Worm (Caenorhabditis elegans): ENCODE results near the gene aldo-1.
A peak's percentile ranks its signal among the peaks of the same experiment; 100 is the strongest.

Gene aldo-1

DNA sequence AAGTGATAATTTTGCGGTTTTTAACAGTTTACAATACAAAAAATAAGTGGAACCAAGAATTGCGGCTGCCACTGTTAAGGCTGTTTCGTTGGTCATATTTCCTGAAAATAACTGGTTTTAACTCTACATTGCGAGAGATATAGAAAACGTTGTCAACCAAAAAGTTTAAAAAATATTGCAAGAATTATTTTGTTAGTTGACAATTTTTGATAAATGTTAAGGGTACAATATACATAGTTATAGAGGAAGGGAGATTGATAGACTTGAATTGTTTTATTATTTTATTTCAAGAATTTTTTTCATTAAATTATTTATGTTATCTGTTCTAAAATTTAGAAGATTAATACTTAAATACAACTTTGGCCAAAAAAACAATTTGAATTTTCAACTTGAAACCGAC lies 21.3 kb downstream of the aldo-1 start, which contains the start of gene acs-5:
Gene acs-5 (minus strand): TSS at position 101 of the 400 bp plus-strand sequence.
- no peak for TF ChIP-seq ceh-28 (tag; optimal IDR thresholded peaks at IDR 0.05)

DNA sequence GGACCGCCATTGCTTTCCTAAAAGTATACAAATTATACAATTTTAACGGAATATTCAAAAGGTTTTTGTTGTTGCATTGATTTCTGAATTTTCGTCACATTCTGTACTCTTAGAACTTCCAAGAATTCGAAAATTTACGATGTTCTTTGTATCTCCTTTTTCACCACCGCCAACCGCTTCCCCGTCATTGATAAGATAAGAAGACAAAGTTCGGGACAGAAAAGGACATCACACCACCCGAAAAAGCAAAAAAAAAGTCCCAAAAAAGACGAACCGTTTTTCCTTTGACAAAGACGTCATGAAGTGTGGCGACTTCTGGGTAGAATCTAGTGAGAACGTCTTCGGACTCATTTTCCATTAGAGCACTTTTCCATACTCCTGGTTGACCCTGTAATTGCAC lies 22.3 kb downstream of the aldo-1 start:
- TF ChIP-seq nfya-1 (tag; optimal IDR thresholded peaks at IDR 0.05; ENCODE audit: insufficient read depth) (peak; percentile 1), nhr-77 (tag; optimal IDR thresholded peaks at IDR 0.05) (no peak), elt-2 (tag; optimal IDR thresholded peaks at IDR 0.05) (peak; percentile 81), elt-3 (tag; optimal IDR thresholded peaks at IDR 0.05) (peak in 2 of 3 experiments; percentile 82 to 83), pqm-1 (tag; optimal IDR thresholded peaks at IDR 0.05) (peak; percentile 90)

DNA sequence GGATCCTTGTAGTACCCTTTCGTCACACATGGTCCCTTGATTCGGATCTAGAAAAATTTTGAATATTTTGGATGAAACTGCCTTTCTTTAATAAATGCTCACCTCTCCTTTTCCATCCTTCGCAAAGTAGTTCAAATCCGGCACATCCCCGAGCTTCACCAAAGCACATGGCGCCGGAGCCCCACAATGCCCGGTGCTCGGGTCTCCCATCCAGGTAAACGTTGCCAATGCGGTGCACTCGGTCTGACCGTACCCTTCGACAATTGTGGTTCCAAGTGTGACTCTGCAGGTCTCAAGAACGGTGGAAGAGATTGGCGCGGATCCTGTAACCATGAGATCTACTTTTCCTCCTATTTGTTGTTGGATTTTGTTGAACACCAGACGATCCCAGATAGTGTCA lies 23.9 kb downstream of the aldo-1 start:
- no peak for TF ChIP-seq jun-1 (tag; optimal IDR thresholded peaks at IDR 0.05)
- no peak for TF ChIP-seq sea-2 (GFP tag; optimal IDR thresholded peaks at IDR 0.05)
- TF ChIP-seq fkh-10 (GFP tag; optimal IDR thresholded peaks at IDR 0.05) = no peak
- no peak for TF ChIP-seq ceh-16 (tag; optimal IDR thresholded peaks at IDR 0.05)
- no peak for TF ChIP-seq nhr-67 (tag; optimal IDR thresholded peaks at IDR 0.05)
- TF ChIP-seq eor-1 (tag; optimal IDR thresholded peaks at IDR 0.05) = no peak
- TF ChIP-seq nfya-1 (tag; optimal IDR thresholded peaks at IDR 0.05; ENCODE audit: insufficient read depth) = no peak
- TF ChIP-seq nhr-28 (tag; optimal IDR thresholded peaks at IDR 0.05) = no peak
- TF ChIP-seq tbx-2 (tag; optimal IDR thresholded peaks at IDR 0.05) = no peak
- TF ChIP-seq ceh-82 (tag; optimal IDR thresholded peaks at IDR 0.05) = no peak
- no peak for TF ChIP-seq mdl-1 (tag; optimal IDR thresholded peaks at IDR 0.05)
- no peak for TF ChIP-seq fos-1 (tag; optimal IDR thresholded peaks at IDR 0.05)
- no peak for TF ChIP-seq ztf-4 (tag; optimal IDR thresholded peaks at IDR 0.05)
- TF ChIP-seq elt-3 (tag; optimal IDR thresholded peaks at IDR 0.05) = no peak
- no peak for TF ChIP-seq fkh-2 (tag; optimal IDR thresholded peaks at IDR 0.05)
- no peak for TF ChIP-seq zag-1 (tag; optimal IDR thresholded peaks at IDR 0.05)
- no peak for TF ChIP-seq nhr-76 (tag; optimal IDR thresholded peaks at IDR 0.05)

DNA sequence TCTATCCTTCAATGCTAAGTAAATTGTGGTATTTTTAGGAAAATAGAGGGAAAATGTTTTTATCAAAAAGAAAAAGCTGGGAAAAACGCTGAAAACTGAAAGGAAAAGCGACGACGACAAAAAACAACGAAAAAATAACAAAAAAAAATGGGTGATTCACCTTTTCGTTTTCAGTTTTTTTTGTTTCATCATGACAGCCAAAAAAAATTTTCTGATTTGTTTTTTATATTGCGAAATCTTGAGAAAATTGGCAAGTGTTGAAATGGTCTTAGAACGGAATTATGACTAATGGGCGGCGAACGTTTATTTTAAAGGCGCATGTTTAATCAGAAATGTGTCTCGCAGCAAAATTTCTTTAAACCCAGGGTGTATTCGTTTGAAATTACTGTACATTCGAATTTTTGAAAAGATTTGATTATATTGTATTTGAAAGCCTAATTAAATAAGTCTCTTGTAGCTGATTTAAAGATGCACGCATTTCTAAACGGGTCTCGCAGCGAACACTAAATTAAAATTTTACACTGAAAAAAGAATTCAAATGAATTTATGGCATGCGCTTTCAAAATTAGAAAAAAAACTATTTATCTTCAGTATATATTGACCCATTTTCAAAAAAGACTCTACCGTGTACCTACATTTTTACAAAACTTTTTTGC lies 28.9 kb downstream of the aldo-1 start:
- TF ChIP-seq ceh-82 (tag; optimal IDR thresholded peaks at IDR 0.05) = no peak
- no peak for TF ChIP-seq fos-1 (tag; optimal IDR thresholded peaks at IDR 0.05)
- no peak for TF ChIP-seq ztf-11 (tag; optimal IDR thresholded peaks at IDR 0.05)
- no peak for TF ChIP-seq ceh-28 (tag; optimal IDR thresholded peaks at IDR 0.05)
- TF ChIP-seq ama-1 (optimal IDR thresholded peaks at IDR 0.05) = no peak
- no peak for TF ChIP-seq lsy-12 (tag; optimal IDR thresholded peaks at IDR 0.05)
- no peak for TF ChIP-seq pha-4 (tag; optimal IDR thresholded peaks at IDR 0.05)
- no peak for TF ChIP-seq fkh-10 (GFP tag; optimal IDR thresholded peaks at IDR 0.05)
- TF ChIP-seq fkh-2 (tag; optimal IDR thresholded peaks at IDR 0.05) = no peak
- TF ChIP-seq unc-39 (tag; optimal IDR thresholded peaks at IDR 0.05) = no peak
- no peak for TF ChIP-seq nhr-67 (tag; optimal IDR thresholded peaks at IDR 0.05)
- TF ChIP-seq zag-1 (tag; optimal IDR thresholded peaks at IDR 0.05) = no peak
- no peak for TF ChIP-seq skn-1 (tag; optimal IDR thresholded peaks at IDR 0.05)
- no peak for TF ChIP-seq lin-39 (tag; optimal IDR thresholded peaks at IDR 0.05)
- TF ChIP-seq nhr-28 (tag; optimal IDR thresholded peaks at IDR 0.05) = no peak
- no peak for TF ChIP-seq tbx-2 (tag; optimal IDR thresholded peaks at IDR 0.05)
- no peak for TF ChIP-seq elt-2 (tag; optimal IDR thresholded peaks at IDR 0.05)
- no peak for TF ChIP-seq nfya-1 (tag; optimal IDR thresholded peaks at IDR 0.05; ENCODE audit: insufficient read depth)

DNA sequence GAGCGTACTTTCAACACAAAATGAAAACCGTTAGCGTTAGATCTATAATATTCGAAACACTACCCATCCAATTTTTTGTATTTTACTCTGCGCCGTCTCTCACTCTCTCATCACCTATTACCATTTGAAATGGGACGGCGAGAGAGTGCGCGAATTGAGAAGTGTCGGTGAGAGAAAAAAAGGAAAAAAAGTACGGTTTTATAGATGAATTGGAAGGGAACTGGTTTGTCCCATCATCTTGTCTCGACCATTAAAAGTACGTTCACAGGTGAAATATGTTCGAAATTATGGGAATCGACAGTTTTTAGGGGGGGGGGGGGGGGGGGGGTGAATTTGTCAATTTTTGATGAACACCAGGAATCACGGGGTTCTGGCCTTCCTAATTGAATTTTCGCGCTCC lies 30.0 kb downstream of the aldo-1 start:
- TF ChIP-seq pqm-1 (tag; optimal IDR thresholded peaks at IDR 0.05) (no peak), lsy-12 (tag; optimal IDR thresholded peaks at IDR 0.05) (no peak), mml-1 (tag; optimal IDR thresholded peaks at IDR 0.05) (no peak), fkh-2 (tag; optimal IDR thresholded peaks at IDR 0.05) (no peak), pha-4 (tag; optimal IDR thresholded peaks at IDR 0.05) (peak; percentile 4), ZK546.5 (tag; optimal IDR thresholded peaks at IDR 0.05) (no peak), lin-39 (tag; optimal IDR thresholded peaks at IDR 0.05) (no peak), fos-1 (tag; optimal IDR thresholded peaks at IDR 0.05) (no peak), nhr-12 (tag; optimal IDR thresholded peaks at IDR 0.05) (no peak), R02D3.7 (tag; optimal IDR thresholded peaks at IDR 0.05) (no peak), elt-2 (tag; optimal IDR thresholded peaks at IDR 0.05) (no peak), daf-12 (tag; optimal IDR thresholded peaks at IDR 0.05) (no peak), nhr-43 (tag; optimal IDR thresholded peaks at IDR 0.05; ENCODE audit: poor library complexity, severe bottlenecking) (no peak), tbx-2 (tag; optimal IDR thresholded peaks at IDR 0.05) (no peak), nhr-23 (tag; optimal IDR thresholded peaks at IDR 0.05) (peak; percentile 18), ama-1 (optimal IDR thresholded peaks at IDR 0.05) (no peak), hmg-11 (tag; optimal IDR thresholded peaks at IDR 0.05) (no peak), mdl-1 (tag; optimal IDR thresholded peaks at IDR 0.05) (no peak), ceh-16 (tag; optimal IDR thresholded peaks at IDR 0.05) (no peak), nfya-1 (tag; optimal IDR thresholded peaks at IDR 0.05; ENCODE audit: insufficient read depth) (no peak), nhr-28 (tag; optimal IDR thresholded peaks at IDR 0.05) (no peak), skn-1 (tag; optimal IDR thresholded peaks at IDR 0.05) (no peak), elt-3 (tag; optimal IDR thresholded peaks at IDR 0.05) (no peak), nhr-11 (tag; optimal IDR thresholded peaks at IDR 0.05) (no peak), nhr-25 (tag; optimal IDR thresholded peaks at IDR 0.05) (peak; percentile 63), ztf-4 (tag; optimal IDR thresholded peaks at IDR 0.05) (no peak), aly-2 (tag; optimal IDR thresholded peaks at IDR 0.05) (no peak)

All from whole organism, L3 larva.